In genomic region chr3R:5053611-5054133, dm6 we compare ENCODE assay signal across 1 fruit fly cellular context.
TF ChIP-seq lines count a peak whose summit lies in the region.

No protein-coding gene starts in this region.

TF ChIP-seq in whole organism, embryonic, 481 proteins besides CTCF, POLR2A, EP300 and RAD21 (continued from another document):
- peak; percentile 82 for TF ChIP-seq seq (GFP tag; IDR thresholded peaks at IDR 0.05; lab: Robert Waterston, UW)
- peak; percentile 47 for TF ChIP-seq CG7839 (tag; optimal IDR thresholded peaks at IDR 0.05; lab: Kevin White, UChicago)
- peak; percentile 19 for TF ChIP-seq Oli (tag; optimal IDR thresholded peaks at IDR 0.05; lab: Kevin White, UChicago)
- TF ChIP-seq CG10462 (GFP tag; optimal IDR thresholded peaks at IDR 0.05; lab: Kevin White, UChicago): peak; percentile 49
- peak; percentile 92 for TF ChIP-seq Xrp1 (GFP tag; IDR thresholded peaks at IDR 0.05; lab: Robert Waterston, UW)
- TF ChIP-seq CG3726 (GFP tag; IDR thresholded peaks at IDR 0.05; lab: Robert Waterston, UW): peak; percentile 40; the same call in 1 of the 3 replicates
- TF ChIP-seq kay (GFP tag; optimal IDR thresholded peaks at IDR 0.05; lab: Kevin White, UChicago): peak; percentile 69
- TF ChIP-seq ATbp (GFP tag; optimal IDR thresholded peaks at IDR 0.05; lab: Kevin White, UChicago): peak; percentile 98
- TF ChIP-seq CG6254 (GFP tag; optimal IDR thresholded peaks at IDR 0.05; lab: Kevin White, UChicago): peak; percentile 88
- TF ChIP-seq CG12744 (GFP tag; optimal IDR thresholded peaks at IDR 0.05; lab: Kevin White, UChicago): peak; percentile 76
- TF ChIP-seq Stat92E (GFP tag; optimal IDR thresholded peaks at IDR 0.05; lab: Kevin White, UChicago): no peak
- TF ChIP-seq al (GFP tag; IDR thresholded peaks at IDR 0.05; lab: Robert Waterston, UW): peak; percentile 5; the same call in 1 of the 2 replicates
- TF ChIP-seq cas (GFP tag; IDR thresholded peaks at IDR 0.05; lab: Robert Waterston, UW): no peak
- peak; percentile 71 for TF ChIP-seq crol (GFP tag; IDR thresholded peaks at IDR 0.05; lab: Robert Waterston, UW)
- TF ChIP-seq mld (GFP tag; IDR thresholded peaks at IDR 0.05; lab: Robert Waterston, UW; ENCODE audit: partially characterized antibody): no peak
- TF ChIP-seq CG1602 (GFP tag; optimal IDR thresholded peaks at IDR 0.05; lab: Kevin White, UChicago): peak; percentile 62
- peak; percentile 20 for TF ChIP-seq pb (GFP tag; optimal IDR thresholded peaks at IDR 0.05; lab: Kevin White, UChicago)
TF ChIP-seq in whole organism, embryonic: peak in this region for 348.
